Worm (Caenorhabditis elegans) whole organism, late embryonic: ENCODE data around the gene tsen-2.

ENCODE experiments used
- C08G9.2 ChIP-seq: sonication (generic microtip); optimal IDR thresholded peaks from 2 replicates; lab custom pipeline; 2016; ENCODE audit warnings: mild to moderate bottlenecking, missing genetic modification characterization, moderate library complexity, missing compliant biosample characterization
- C38D4.7 ChIP-seq: fragments of 200-800 bp; sonication (Bioruptor generic); optimal IDR thresholded peaks from 2 replicates; lab custom pipeline; 2018; ENCODE audit warnings: mild to moderate bottlenecking, missing genetic modification characterization, moderate library complexity, missing compliant biosample characterization
- F13H6.1 ChIP-seq: sonication (generic microtip); optimal IDR thresholded peaks from 2 replicates; lab custom pipeline; 2016; ENCODE audit warnings: missing genetic modification characterization, missing compliant biosample characterization
- K09A11.1 ChIP-seq: sonication (generic microtip); optimal IDR thresholded peaks from 2 replicates; lab custom pipeline; 2017; ENCODE audit warnings: antibody characterized with exemption, mild to moderate bottlenecking, missing genetic modification characterization, missing compliant biosample characterization; ENCODE audit not compliant: insufficient read depth
- ceh-14 ChIP-seq: sonication (generic microtip); optimal IDR thresholded peaks from 2 replicates; lab custom pipeline; 2016; ENCODE audit warnings: missing genotype, missing genetic modification characterization, missing compliant biosample characterization
- ceh-18 ChIP-seq: sonication (generic microtip); optimal IDR thresholded peaks from 2 replicates; lab custom pipeline; 2016; ENCODE audit warnings: missing genetic modification characterization, missing compliant biosample characterization
- ceh-19 ChIP-seq: fragments of 200-800 bp; sonication (Bioruptor generic); optimal IDR thresholded peaks from 2 replicates; lab custom pipeline; 2018; ENCODE audit warnings: mild to moderate bottlenecking, missing genetic modification characterization, missing compliant biosample characterization
- ceh-2 ChIP-seq: sonication (generic microtip); optimal IDR thresholded peaks from 2 replicates; lab custom pipeline; 2016; ENCODE audit warnings: missing genotype, missing genetic modification characterization, missing compliant biosample characterization
- ceh-31 ChIP-seq: sonication (generic microtip); optimal IDR thresholded peaks from 2 replicates; lab custom pipeline; 2016; ENCODE audit warnings: missing genetic modification characterization, missing compliant biosample characterization
- ceh-34 ChIP-seq: sonication (generic microtip); optimal IDR thresholded peaks from 2 replicates; lab custom pipeline; 2016; ENCODE audit warnings: mild to moderate bottlenecking, missing genetic modification characterization, missing compliant biosample characterization
- ceh-45 ChIP-seq: fragments of 200-800 bp; sonication (Bioruptor generic); IDR thresholded peaks from 2 replicates; pipeline ENCODE4 v1.3.6; 2022; ENCODE audit warnings: missing genetic modification reagents, missing genetic modification characterization, missing compliant biosample characterization
- ceh-48 ChIP-seq: sonication (generic microtip); optimal IDR thresholded peaks from 2 replicates; lab custom pipeline; 2016; ENCODE audit warnings: missing genetic modification characterization, inconsistent platforms, missing compliant biosample characterization
- ceh-6 ChIP-seq: fragments of 200-800 bp; sonication (Bioruptor generic); optimal IDR thresholded peaks from 2 replicates; lab custom pipeline; 2018; ENCODE audit warnings: mild to moderate bottlenecking, missing genetic modification characterization, missing compliant biosample characterization
- che-1 ChIP-seq: sonication (generic microtip); optimal IDR thresholded peaks from 2 replicates; lab custom pipeline; 2016; ENCODE audit warnings: mild to moderate bottlenecking, missing genetic modification characterization, missing compliant biosample characterization
- dve-1 ChIP-seq: sonication (generic microtip); optimal IDR thresholded peaks from 2 replicates; lab custom pipeline; 2017; ENCODE audit warnings: antibody characterized with exemption, mild to moderate bottlenecking, missing genetic modification characterization, missing compliant biosample characterization
- elt-2 ChIP-seq: sonication (generic microtip); optimal IDR thresholded peaks from 2 replicates; lab custom pipeline; 2016; ENCODE audit warnings: missing genetic modification reagents, missing genetic modification characterization, missing compliant biosample characterization
- ets-4 ChIP-seq: sonication (generic microtip); optimal IDR thresholded peaks from 2 replicates; lab custom pipeline; 2016; ENCODE audit warnings: missing genetic modification characterization, missing compliant biosample characterization
- eyg-1 ChIP-seq: sonication (generic microtip); optimal IDR thresholded peaks from 2 replicates; lab custom pipeline; 2016; ENCODE audit warnings: missing genotype, missing genetic modification characterization, missing compliant biosample characterization
- fax-1 ChIP-seq: sonication (generic microtip); optimal IDR thresholded peaks from 2 replicates; lab custom pipeline; 2016; ENCODE audit warnings: missing genotype, missing genetic modification characterization, missing compliant biosample characterization
- fkh-6 ChIP-seq: sonication (generic microtip); optimal IDR thresholded peaks from 2 replicates; lab custom pipeline; 2016; ENCODE audit warnings: missing genetic modification characterization, missing compliant biosample characterization
- gmeb-2 ChIP-seq: sonication (generic microtip); optimal IDR thresholded peaks from 2 replicates; lab custom pipeline; 2016; ENCODE audit warnings: missing genetic modification characterization, inconsistent platforms, missing compliant biosample characterization
- hlh-13 ChIP-seq: fragments of 200-800 bp; sonication (Bioruptor generic); optimal IDR thresholded peaks from 2 replicates; lab custom pipeline; 2018; ENCODE audit warnings: mild to moderate bottlenecking, missing genetic modification characterization, missing compliant biosample characterization
- hlh-15 ChIP-seq: sonication (generic microtip); optimal IDR thresholded peaks from 2 replicates; lab custom pipeline; 2016; ENCODE audit warnings: missing genetic modification characterization, missing compliant biosample characterization
- hlh-30 ChIP-seq: sonication (generic microtip); optimal IDR thresholded peaks from 2 replicates; lab custom pipeline; 2017; ENCODE audit warnings: antibody characterized with exemption, missing genetic modification characterization, missing compliant biosample characterization; ENCODE audit not compliant: insufficient read depth
- hlh-6 ChIP-seq: sonication (generic microtip); optimal IDR thresholded peaks from 2 replicates; lab custom pipeline; 2016; ENCODE audit warnings: missing genotype, missing genetic modification characterization, missing compliant biosample characterization
- hlh-8 ChIP-seq: sonication (generic microtip); optimal IDR thresholded peaks from 2 replicates; lab custom pipeline; 2016; ENCODE audit warnings: missing genotype, missing genetic modification characterization, missing compliant biosample characterization
- lim-6 ChIP-seq: sonication (generic microtip); optimal IDR thresholded peaks from 2 replicates; lab custom pipeline; 2016; ENCODE audit warnings: missing genetic modification characterization, missing compliant biosample characterization
- lin-11 ChIP-seq: fragments of 200-800 bp; sonication (Bioruptor generic); optimal IDR thresholded peaks from 2 replicates; lab custom pipeline; 2018; ENCODE audit warnings: mild to moderate bottlenecking, missing genetic modification characterization, missing compliant biosample characterization
- madf-2 ChIP-seq: sonication (generic microtip); optimal IDR thresholded peaks from 2 replicates; lab custom pipeline; 2017; ENCODE audit warnings: missing genetic modification characterization, missing compliant biosample characterization
- mec-3 ChIP-seq: sonication (generic microtip); optimal IDR thresholded peaks from 2 replicates; lab custom pipeline; 2016; ENCODE audit warnings: borderline replicate concordance, missing genetic modification characterization, missing compliant biosample characterization
- nfya-1 ChIP-seq: sonication (generic microtip); optimal IDR thresholded peaks from 2 replicates; lab custom pipeline; 2017; ENCODE audit warnings: missing genetic modification characterization, mild to moderate bottlenecking, missing compliant biosample characterization, antibody characterized with exemption, moderate library complexity
- nhr-232 ChIP-seq: sonication (generic microtip); optimal IDR thresholded peaks from 2 replicates; lab custom pipeline; 2016; ENCODE audit warnings: missing genetic modification characterization, missing compliant biosample characterization
- odd-2 ChIP-seq: sonication (generic microtip); optimal IDR thresholded peaks from 2 replicates; lab custom pipeline; 2017; ENCODE audit warnings: antibody characterized with exemption, mild to moderate bottlenecking, missing genetic modification characterization, missing compliant biosample characterization
- pag-3 ChIP-seq: sonication (generic microtip); optimal IDR thresholded peaks from 2 replicates; lab custom pipeline; 2016; ENCODE audit warnings: missing compliant biosample characterization, missing genetic modification characterization, borderline replicate concordance
- pax-1 ChIP-seq: fragments of 150-350 bp; optimal IDR thresholded peaks from 2 replicates; lab custom pipeline; 2014; ENCODE audit warnings: missing biosample characterization, missing genetic modification characterization
- pha-2 ChIP-seq: sonication (generic microtip); optimal IDR thresholded peaks from 2 replicates; lab custom pipeline; 2017; ENCODE audit warnings: mild to moderate bottlenecking, missing genetic modification characterization, missing compliant biosample characterization
- pha-4 ChIP-seq: fragments of 150-350 bp; optimal IDR thresholded peaks from 2 replicates; lab custom pipeline; 2018; ENCODE audit warnings: missing biosample characterization, missing genetic modification reagents, missing genetic modification characterization
- pqm-1 ChIP-seq: sonication (generic microtip); optimal IDR thresholded peaks from 2 replicates; lab custom pipeline; 2016; ENCODE audit warnings: missing genetic modification characterization, missing compliant biosample characterization
- pros-1 ChIP-seq: fragments of 150-350 bp; optimal IDR thresholded peaks from 2 replicates; lab custom pipeline; 2014; ENCODE audit warnings: missing biosample characterization, missing genetic modification reagents, missing genetic modification characterization
- ref-2 ChIP-seq: sonication (generic microtip); optimal IDR thresholded peaks from 2 replicates; lab custom pipeline; 2016; ENCODE audit warnings: missing genetic modification characterization, missing compliant biosample characterization
- rnt-1 ChIP-seq: sonication (generic microtip); optimal IDR thresholded peaks from 2 replicates; lab custom pipeline; 2016; ENCODE audit warnings: missing genetic modification characterization, missing compliant biosample characterization
- sdc-2 ChIP-seq: sonication (generic microtip); optimal IDR thresholded peaks from 2 replicates; lab custom pipeline; 2016; ENCODE audit warnings: missing genotype, missing genetic modification characterization, missing compliant biosample characterization
- sox-4 ChIP-seq: sonication (generic microtip); optimal IDR thresholded peaks from 2 replicates; lab custom pipeline; 2017; ENCODE audit warnings: mild to moderate bottlenecking, missing genetic modification characterization, inconsistent platforms, missing compliant biosample characterization
- tbx-2 ChIP-seq: sonication (generic microtip); optimal IDR thresholded peaks from 2 replicates; lab custom pipeline; 2016; ENCODE audit warnings: missing genetic modification characterization, missing compliant biosample characterization
- tbx-7 ChIP-seq: sonication (generic microtip); optimal IDR thresholded peaks from 2 replicates; lab custom pipeline; 2016; ENCODE audit warnings: missing genotype, missing genetic modification characterization, missing compliant biosample characterization
- unc-42 ChIP-seq: sonication (generic microtip); optimal IDR thresholded peaks from 2 replicates; lab custom pipeline; 2016; ENCODE audit warnings: missing genotype, missing genetic modification characterization, missing compliant biosample characterization
- unc-55 ChIP-seq: sonication (generic microtip); optimal IDR thresholded peaks from 2 replicates; lab custom pipeline; 2017; ENCODE audit warnings: missing biosample characterization, missing genetic modification reagents, missing genetic modification characterization
- zip-5 ChIP-seq: sonication (generic microtip); optimal IDR thresholded peaks from 2 replicates; lab custom pipeline; 2016; ENCODE audit warnings: missing genetic modification characterization, missing compliant biosample characterization
- ztf-16 ChIP-seq: sonication (generic microtip); optimal IDR thresholded peaks from 2 replicates; lab custom pipeline; 2017; ENCODE audit warnings: missing genetic modification characterization, missing compliant biosample characterization

The tsen-2 gene

ce11 chrIII:11871617-11872016 is 26.5 kb downstream of the tsen-2 start:
- TF ChIP-seq nhr-232 (no peak), C08G9.2 (tag; lab: Kevin White, UChicago) (peak; percentile 0), odd-2 (tag; lab: Kevin White, UChicago) (no peak), hlh-8 (tag; lab: Kevin White, UChicago) (no peak)
- TF ChIP-seq, all 69 proteins: peak for 1

DNA sequence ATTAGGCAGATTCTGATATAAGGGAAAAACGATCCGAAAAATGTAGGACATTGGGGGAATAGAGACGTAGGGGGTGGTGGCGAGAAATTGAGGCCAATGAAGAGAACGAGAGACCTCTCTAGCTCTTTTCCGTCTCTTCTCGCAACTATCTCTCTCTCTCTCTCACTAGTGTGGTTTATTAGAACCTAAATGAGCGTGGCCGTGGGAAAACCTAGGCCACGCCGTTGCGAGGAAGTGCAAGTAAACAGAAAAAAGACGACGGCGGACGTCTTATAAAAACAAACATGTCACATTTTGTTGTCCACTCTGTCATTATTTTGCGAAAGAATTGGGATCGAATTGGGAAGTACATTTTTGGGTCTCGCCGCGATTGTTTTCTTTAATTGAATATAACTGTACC is 28.1 kb downstream of the tsen-2 start:
- TF ChIP-seq C08G9.2 (tag; lab: Kevin White, UChicago) (peak; percentile 93), ref-2 (tag; lab: Kevin White, UChicago) (peak; percentile 63), madf-2 (tag; lab: Kevin White, UChicago) (peak; percentile 40), lim-6 (tag; lab: Kevin White, UChicago) (peak; percentile 57), elt-2 (tag; lab: Kevin White, UChicago) (peak; percentile 53), unc-55 (GFP tag; lab: Kevin White, UChicago) (peak; percentile 59), tbx-2 (tag; lab: Kevin White, UChicago) (peak; percentile 94), pag-3 (tag; lab: Kevin White, UChicago) (no peak), sox-4 (tag; lab: Kevin White, UChicago) (no peak), pros-1 (tag; lab: Kevin White, UChicago) (peak; percentile 33), gmeb-2 (tag; lab: Kevin White, UChicago) (peak; percentile 47), lin-11 (no peak), ceh-18 (peak; percentile 68), nfya-1 (tag; lab: Kevin White, UChicago) (peak; percentile 90), fax-1 (peak; percentile 60), ets-4 (tag; lab: Kevin White, UChicago) (peak; percentile 92), ceh-45 (GFP tag; lab: Robert Waterston, UW) (no peak), hlh-15 (tag; lab: Kevin White, UChicago) (peak; percentile 15), ceh-48 (tag; lab: Kevin White, UChicago) (no peak), hlh-30 (tag; lab: Kevin White, UChicago) (peak; percentile 19), eyg-1 (tag; lab: Kevin White, UChicago) (peak; percentile 45), ceh-31 (peak; percentile 98), ceh-14 (tag; lab: Kevin White, UChicago) (peak; percentile 44), pha-2 (tag; lab: Kevin White, UChicago) (peak; percentile 56), ceh-34 (peak; percentile 55), ceh-19 (GFP tag; lab: Kevin White, UChicago) (peak; percentile 49), hlh-13 (GFP tag; lab: Kevin White, UChicago) (no peak), ceh-6 (GFP tag; lab: Kevin White, UChicago) (no peak), pqm-1 (peak; percentile 41), F13H6.1 (tag; lab: Kevin White, UChicago) (peak; percentile 55), unc-42 (tag; lab: Kevin White, UChicago) (peak; percentile 82), sdc-2 (peak; percentile 32), dve-1 (tag; lab: Kevin White, UChicago) (no peak), odd-2 (tag; lab: Kevin White, UChicago) (no peak), ztf-16 (tag; lab: Kevin White, UChicago) (no peak), zip-5 (tag; lab: Kevin White, UChicago) (peak; percentile 29), mec-3 (peak; percentile 62), tbx-7 (tag; lab: Kevin White, UChicago) (peak; percentile 69), hlh-6 (tag; lab: Kevin White, UChicago) (peak; percentile 52), ceh-2 (tag; lab: Kevin White, UChicago) (peak; percentile 94), hlh-8 (tag; lab: Kevin White, UChicago) (peak; percentile 66), K09A11.1 (no peak), fkh-6 (tag; lab: Kevin White, UChicago) (no peak), che-1 (tag; lab: Kevin White, UChicago) (no peak), C38D4.7 (peak; percentile 12), pha-4 (no peak), pax-1 (tag; lab: Kevin White, UChicago) (peak; percentile 53), rnt-1 (tag; lab: Kevin White, UChicago) (peak; percentile 95)
